Worm (Caenorhabditis elegans) whole organism, early embryonic: ENCODE data around the gene srv-14.

ENCODE experiments used
- B0310.2 ChIP-seq: sonication (generic microtip); optimal IDR thresholded peaks from 2 replicates; lab custom pipeline; 2016; ENCODE audit warnings: mild to moderate bottlenecking, missing genetic modification characterization, missing compliant biosample characterization
- F13C5.2 ChIP-seq: sonication (generic microtip); optimal IDR thresholded peaks from 2 replicates; lab custom pipeline; 2017; ENCODE audit warnings: mild to moderate bottlenecking, missing genetic modification characterization, inconsistent platforms, missing compliant biosample characterization
- aly-1 ChIP-seq: sonication (generic microtip); optimal IDR thresholded peaks from 2 replicates; lab custom pipeline; 2016; ENCODE audit warnings: missing genetic modification characterization, missing compliant biosample characterization
- ama-1 ChIP-seq: fragments of 150-350 bp; optimal IDR thresholded peaks from 2 replicates; lab custom pipeline; 2014
- ceh-13 ChIP-seq: fragments of 200-800 bp; sonication (Bioruptor generic); optimal IDR thresholded peaks from 2 replicates; lab custom pipeline; 2018; ENCODE audit warnings: mild to moderate bottlenecking, missing genetic modification characterization, missing compliant biosample characterization
- ceh-36 ChIP-seq: sonication (generic microtip); optimal IDR thresholded peaks from 2 replicates; lab custom pipeline; 2016; ENCODE audit warnings: missing genetic modification characterization, inconsistent platforms, missing compliant biosample characterization
- ets-7 ChIP-seq: sonication (generic microtip); optimal IDR thresholded peaks from 2 replicates; lab custom pipeline; 2016; ENCODE audit warnings: missing genotype, missing genetic modification characterization, missing compliant biosample characterization
- flt-1 ChIP-seq: fragments of 200-800 bp; sonication (Bioruptor generic); IDR thresholded peaks from 2 replicates; pipeline ENCODE4 v1.3.6; 2022; ENCODE audit warnings: missing genetic modification characterization, missing compliant biosample characterization
- hmbx-1 ChIP-seq: sonication (generic microtip); optimal IDR thresholded peaks from 2 replicates; lab custom pipeline; 2016; ENCODE audit warnings: mild to moderate bottlenecking, missing genetic modification characterization, missing compliant biosample characterization
- hmg-4 ChIP-seq: fragments of 200-800 bp; sonication (Bioruptor generic); optimal IDR thresholded peaks from 2 replicates; lab custom pipeline; 2018; ENCODE audit warnings: mild to moderate bottlenecking, missing genetic modification characterization, missing compliant biosample characterization
- hnd-1 ChIP-seq: sonication (generic microtip); optimal IDR thresholded peaks from 2 replicates; lab custom pipeline; 2016; ENCODE audit warnings: missing genetic modification characterization, missing compliant biosample characterization
- pes-1 ChIP-seq: fragments of 200-800 bp; sonication (Bioruptor generic); IDR thresholded peaks from 2 replicates; pipeline ENCODE4 v1.3.6; 2022; ENCODE audit warnings: missing genetic modification reagents, missing genetic modification characterization, missing compliant biosample characterization
- scrt-1 ChIP-seq: fragments of 200-800 bp; sonication (Bioruptor generic); IDR thresholded peaks from 2 replicates; pipeline ENCODE4 v1.3.6; 2022; ENCODE audit warnings: missing genetic modification characterization, missing compliant biosample characterization
- sea-1 ChIP-seq: fragments of 200-800 bp; sonication (Bioruptor generic); conservative IDR thresholded peaks from 2 replicates; pipeline ENCODE4 v1.3.6; 2022; ENCODE audit warnings: missing genetic modification characterization, missing compliant biosample characterization
- tbx-11 ChIP-seq: fragments of 200-800 bp; sonication (Bioruptor generic); IDR thresholded peaks from 2 replicates; pipeline ENCODE4 v1.3.6; 2022; ENCODE audit warnings: missing genetic modification characterization, missing compliant biosample characterization
- tbx-37 ChIP-seq: fragments of 200-800 bp; sonication (Bioruptor generic); conservative IDR thresholded peaks from 2 replicates; pipeline ENCODE4 v1.3.6; 2022; ENCODE audit warnings: missing genetic modification reagents, missing genetic modification characterization, missing compliant biosample characterization
- tra-4 ChIP-seq: sonication (generic microtip); optimal IDR thresholded peaks from 2 replicates; lab custom pipeline; 2017; ENCODE audit warnings: missing genetic modification characterization, missing compliant biosample characterization

Gene srv-14

ce11 chrIV:15878262-15878661, 15.8 kb downstream of the srv-14 start:
- TF ChIP-seq hnd-1 (tag; lab: Kevin White, UChicago), result no peak
- TF ChIP-seq pes-1, result no peak
- TF ChIP-seq aly-1 (tag; lab: Kevin White, UChicago), result no peak
- TF ChIP-seq flt-1, result no peak
- TF ChIP-seq sea-1 (GFP tag; lab: Robert Waterston, UW), result no peak
- no peak for TF ChIP-seq F13C5.2
- TF ChIP-seq tbx-11 (GFP tag; lab: Robert Waterston, UW), result no peak
- TF ChIP-seq tbx-37 (GFP tag; lab: Robert Waterston, UW), result no peak
- TF ChIP-seq hmg-4 (GFP tag; lab: Kevin White, UChicago), result no peak

- TF ChIP-seq ets-7, result no peak
- TF ChIP-seq pes-1, result no peak
- no peak for TF ChIP-seq hnd-1 (tag; lab: Kevin White, UChicago)
- no peak for TF ChIP-seq sea-1 (GFP tag; lab: Robert Waterston, UW)
- no peak for TF ChIP-seq tbx-37 (GFP tag; lab: Robert Waterston, UW)
- no peak for TF ChIP-seq tbx-11 (GFP tag; lab: Robert Waterston, UW)
- TF ChIP-seq scrt-1 (GFP tag; lab: Robert Waterston, UW), result no peak
- no peak for TF ChIP-seq ceh-13 (GFP tag; lab: Kevin White, UChicago)
- TF ChIP-seq B0310.2, result no peak
- no peak for TF ChIP-seq F13C5.2
- no peak for TF ChIP-seq hmbx-1 (tag; lab: Kevin White, UChicago)
- TF ChIP-seq hmg-4 (GFP tag; lab: Kevin White, UChicago), result no peak
- TF ChIP-seq flt-1, result no peak
Observed at ce11 chrIV:15872633-15873032, 21.4 kb downstream of the srv-14 start, which contains the start of gene gcy-25. Gene gcy-25, plus strand, starts transcription at chrIV:15872933.

- TF ChIP-seq ceh-36 (tag; lab: Kevin White, UChicago) (no peak), ets-7 (no peak), tra-4 (tag; lab: Kevin White, UChicago) (no peak), hnd-1 (tag; lab: Kevin White, UChicago) (no peak), tbx-37 (GFP tag; lab: Robert Waterston, UW) (no peak), tbx-11 (GFP tag; lab: Robert Waterston, UW) (no peak), scrt-1 (GFP tag; lab: Robert Waterston, UW) (no peak), hmbx-1 (tag; lab: Kevin White, UChicago) (no peak)
Observed at ce11 chrIV:15870356-15870755, 23.7 kb downstream of the srv-14 start, which contains the start of gene Y105C5B.1. Gene Y105C5B.1, plus strand, starts transcription at chrIV:15870656.

ce11 chrIV:15868288-15868687, 25.7 kb downstream of the srv-14 start:
- TF ChIP-seq F13C5.2 (no peak), sea-1 (GFP tag; lab: Robert Waterston, UW) (no peak), hmbx-1 (tag; lab: Kevin White, UChicago) (no peak), tbx-37 (GFP tag; lab: Robert Waterston, UW) (no peak), tra-4 (tag; lab: Kevin White, UChicago) (no peak), pes-1 (no peak), ceh-36 (tag; lab: Kevin White, UChicago) (no peak), hnd-1 (tag; lab: Kevin White, UChicago) (no peak), ama-1 (lab: Kevin White, UChicago) (no peak), ets-7 (no peak), tbx-11 (GFP tag; lab: Robert Waterston, UW) (no peak), ceh-13 (GFP tag; lab: Kevin White, UChicago) (no peak), B0310.2 (no peak), aly-1 (tag; lab: Kevin White, UChicago) (no peak), hmg-4 (GFP tag; lab: Kevin White, UChicago) (no peak), scrt-1 (GFP tag; lab: Robert Waterston, UW) (no peak), flt-1 (no peak)

- TF ChIP-seq hnd-1 (tag; lab: Kevin White, UChicago), result no peak
- no peak for TF ChIP-seq ama-1 (lab: Kevin White, UChicago)
Observed at ce11 chrIV:15861499-15861898, 32.5 kb downstream of the srv-14 start.

- TF ChIP-seq sea-1 (GFP tag; lab: Robert Waterston, UW) (no peak), hmbx-1 (tag; lab: Kevin White, UChicago) (no peak), tra-4 (tag; lab: Kevin White, UChicago) (no peak), scrt-1 (GFP tag; lab: Robert Waterston, UW) (peak; percentile 64; the same call in 1 of the 2 replicates)
Observed at ce11 chrIV:15853820-15854426, 40.1 kb downstream of the srv-14 start.

- TF ChIP-seq tbx-37 (GFP tag; lab: Robert Waterston, UW), result no peak
- no peak for TF ChIP-seq ama-1 (lab: Kevin White, UChicago)
- no peak for TF ChIP-seq tbx-11 (GFP tag; lab: Robert Waterston, UW)
- TF ChIP-seq F13C5.2, result no peak
- TF ChIP-seq ets-7, result no peak
- TF ChIP-seq aly-1 (tag; lab: Kevin White, UChicago), result no peak
- TF ChIP-seq hnd-1 (tag; lab: Kevin White, UChicago), result no peak
- no peak for TF ChIP-seq tra-4 (tag; lab: Kevin White, UChicago)
- no peak for TF ChIP-seq hmbx-1 (tag; lab: Kevin White, UChicago)
- no peak for TF ChIP-seq sea-1 (GFP tag; lab: Robert Waterston, UW)
- TF ChIP-seq pes-1, result no peak
- no peak for TF ChIP-seq ceh-13 (GFP tag; lab: Kevin White, UChicago)
- no peak for TF ChIP-seq hmg-4 (GFP tag; lab: Kevin White, UChicago)
- no peak for TF ChIP-seq scrt-1 (GFP tag; lab: Robert Waterston, UW)
- TF ChIP-seq flt-1, result no peak
- no peak for TF ChIP-seq ceh-36 (tag; lab: Kevin White, UChicago)
- no peak for TF ChIP-seq B0310.2
Observed at ce11 chrIV:15852875-15853793, 40.9 kb downstream of the srv-14 start.
